Worm (Caenorhabditis elegans): ENCODE measurements around the gene R05A10.1.

The R05A10.1 gene

ce11 chrIV:14230799-14231198 is 48.6 kb downstream of the R05A10.1 start, which contains the start of gene F02H6.6:
TSS of gene F02H6.6 (minus strand) at chrIV:14230899.
- TF ChIP-seq hmg-4 (GFP tag; optimal IDR thresholded peaks at IDR 0.05) (no peak), tbx-37 (GFP tag; conservative IDR thresholded peaks at IDR 0.05) (no peak), scrt-1 (GFP tag; IDR thresholded peaks at IDR 0.05) (no peak), pes-1 (GFP tag; IDR thresholded peaks at IDR 0.05) (no peak), ceh-36 (tag; optimal IDR thresholded peaks at IDR 0.05) (no peak), tbx-11 (GFP tag; IDR thresholded peaks at IDR 0.05) (no peak), ets-7 (tag; optimal IDR thresholded peaks at IDR 0.05) (no peak), ama-1 (optimal IDR thresholded peaks at IDR 0.05) (no peak), flt-1 (GFP tag; IDR thresholded peaks at IDR 0.05) (no peak)

- no peak for TF ChIP-seq hmbx-1 (tag; optimal IDR thresholded peaks at IDR 0.05)
- TF ChIP-seq tra-4 (tag; optimal IDR thresholded peaks at IDR 0.05): no peak
- TF ChIP-seq F13C5.2 (tag; optimal IDR thresholded peaks at IDR 0.05): no peak
- TF ChIP-seq aly-1 (tag; optimal IDR thresholded peaks at IDR 0.05): no peak
- no peak for TF ChIP-seq ets-7 (tag; optimal IDR thresholded peaks at IDR 0.05)
- TF ChIP-seq B0310.2 (tag; optimal IDR thresholded peaks at IDR 0.05): no peak
- TF ChIP-seq hmg-4 (GFP tag; optimal IDR thresholded peaks at IDR 0.05): no peak
- TF ChIP-seq pes-1 (GFP tag; IDR thresholded peaks at IDR 0.05): no peak
- TF ChIP-seq flt-1 (GFP tag; IDR thresholded peaks at IDR 0.05): no peak
- TF ChIP-seq sea-1 (GFP tag; conservative IDR thresholded peaks at IDR 0.05): no peak
- no peak for TF ChIP-seq ama-1 (optimal IDR thresholded peaks at IDR 0.05)
- TF ChIP-seq tbx-11 (GFP tag; IDR thresholded peaks at IDR 0.05): no peak
These were observed 56.8 kb downstream of the R05A10.1 start, which contains the start of gene Y64G10A.1 for ce11 chrIV:14238976-14239375. TSS of gene Y64G10A.1 (minus strand) at chrIV:14239076.
